Worm (Caenorhabditis elegans) whole organism, L4 larva: Measurements from ENCODE around the gene pqn-25.

Experiments used
- D1046.2 ChIP-seq: fragments of 200-800 bp; sonication (Bioruptor generic); IDR thresholded peaks from 2 replicates; pipeline ENCODE4 v1.3.6; 2022; ENCODE audit warnings: missing genetic modification characterization, missing compliant biosample characterization
- F26F4.8 ChIP-seq: fragments of 200-800 bp; sonication (Bioruptor generic); conservative IDR thresholded peaks from 2 replicates; pipeline ENCODE4 v1.3.6; 2022; ENCODE audit warnings: missing genetic modification characterization, missing compliant biosample characterization
- F44E2.7 ChIP-seq: fragments of 200-800 bp; sonication (Bioruptor generic); IDR thresholded peaks from 2 replicates; pipeline ENCODE4 v2.1.2; 2022; ENCODE audit warnings: missing genetic modification characterization, missing compliant biosample characterization
- ZK546.5 ChIP-seq, 2 experiments: sonication (generic microtip); optimal IDR thresholded peaks; 2 replicates each; lab custom pipeline; 2017; ENCODE audit warnings: missing biosample characterization in 2 of 2, missing genetic modification characterization in 2 of 2
- aha-1 ChIP-seq: fragments of 150-350 bp; peaks from one replicate; lab custom pipeline; 2014; ENCODE audit warnings: missing biosample characterization, missing genetic modification characterization
- arid-1 ChIP-seq: fragments of 200-800 bp; sonication (Bioruptor generic); conservative IDR thresholded peaks from 2 replicates; pipeline ENCODE4 v1.3.6; 2022; ENCODE audit warnings: missing genetic modification reagents, missing genetic modification characterization, missing compliant biosample characterization
- ceh-20 ChIP-seq: fragments of 200-800 bp; sonication (Bioruptor generic); IDR thresholded peaks from 2 replicates; pipeline ENCODE4 v1.3.6; 2022; ENCODE audit warnings: missing genetic modification reagents, missing genetic modification characterization, missing compliant biosample characterization
- ceh-62 ChIP-seq: sonication (generic microtip); optimal IDR thresholded peaks from 2 replicates; lab custom pipeline; 2017; ENCODE audit warnings: missing biosample characterization, missing genetic modification characterization
- ces-1 ChIP-seq: fragments of 150-350 bp; sonication (generic microtip); optimal IDR thresholded peaks from 4 replicates; lab custom pipeline; 2014; ENCODE audit warnings: missing biosample characterization, missing genetic modification reagents, missing genetic modification characterization
- daf-12 ChIP-seq: fragments of 150-350 bp; optimal IDR thresholded peaks from 2 replicates; lab custom pipeline; 2014; ENCODE audit warnings: missing biosample characterization, missing genetic modification reagents, missing genetic modification characterization
- daf-16 ChIP-seq, 3 experiments: sonication (generic microtip); optimal IDR thresholded peaks; 2 replicates each; lab custom pipeline; 2016 to 2017; ENCODE audit warnings: missing genetic modification characterization in 3 of 3, missing genetic modification reagents in 3 of 3, mild to moderate bottlenecking in 2 of 3, missing compliant biosample characterization in 2 of 3, missing biosample characterization in 1 of 3, moderate library complexity in 1 of 3
- dmd-6 ChIP-seq: fragments of 200-800 bp; sonication (Bioruptor generic); IDR thresholded peaks from 2 replicates; pipeline ENCODE4 v1.3.6; 2022; ENCODE audit warnings: missing genetic modification reagents, missing genetic modification characterization, missing compliant biosample characterization
- dpl-1 ChIP-seq: fragments of 150-350 bp; optimal IDR thresholded peaks from 2 replicates; lab custom pipeline; 2014; ENCODE audit warnings: missing biosample characterization, missing genetic modification reagents, missing genetic modification characterization
- duxl-1 ChIP-seq: sonication (generic microtip); optimal IDR thresholded peaks from 2 replicates; lab custom pipeline; 2016; ENCODE audit warnings: mild to moderate bottlenecking, missing genetic modification characterization, moderate library complexity, missing compliant biosample characterization; ENCODE audit not compliant: poor library complexity
- dve-1 ChIP-seq: sonication (generic microtip); optimal IDR thresholded peaks from 2 replicates; lab custom pipeline; 2017; ENCODE audit warnings: antibody characterized with exemption, mild to moderate bottlenecking, missing genetic modification characterization, missing compliant biosample characterization; ENCODE audit not compliant: insufficient read depth
- egl-43 ChIP-seq: fragments of 200-800 bp; sonication (Bioruptor generic); IDR thresholded peaks from 2 replicates; pipeline ENCODE4 v1.3.6; 2022; ENCODE audit warnings: missing genetic modification reagents, missing genetic modification characterization, missing compliant biosample characterization
- fos-1 ChIP-seq: fragments of 150-350 bp; optimal IDR thresholded peaks from 2 replicates; lab custom pipeline; 2014; ENCODE audit warnings: missing biosample characterization, missing genetic modification characterization
- gei-8 ChIP-seq: fragments of 200-800 bp; sonication (Bioruptor generic); optimal IDR thresholded peaks from 2 replicates; lab custom pipeline; 2018; ENCODE audit warnings: mild to moderate bottlenecking, missing genetic modification characterization, missing compliant biosample characterization
- hif-1 ChIP-seq, 2 experiments: sonication (generic microtip); optimal IDR thresholded peaks; 2 replicates each; lab custom pipeline; 2016 to 2017; ENCODE audit warnings: missing compliant biosample characterization in 2 of 2, missing genetic modification characterization in 2 of 2, missing genetic modification reagents in 2 of 2, missing genotype in 2 of 2, mild to moderate bottlenecking in 1 of 2
- hlh-30 ChIP-seq: sonication (generic microtip); optimal IDR thresholded peaks from 2 replicates; lab custom pipeline; 2017; ENCODE audit warnings: antibody characterized with exemption, mild to moderate bottlenecking, missing genetic modification characterization, missing compliant biosample characterization; ENCODE audit not compliant: insufficient read depth
- hmg-1.1 ChIP-seq: fragments of 200-800 bp; sonication (Bioruptor generic); IDR thresholded peaks from 2 replicates; pipeline ENCODE4 v1.3.6; 2022; ENCODE audit warnings: missing genetic modification reagents, missing genetic modification characterization, missing compliant biosample characterization
- jun-1 ChIP-seq: fragments of 150-350 bp; optimal IDR thresholded peaks from 2 replicates; lab custom pipeline; 2014; ENCODE audit warnings: missing biosample characterization, missing genetic modification reagents, missing genetic modification characterization
- lin-1 ChIP-seq: fragments of 200-800 bp; sonication (Bioruptor generic); IDR thresholded peaks from 2 replicates; pipeline ENCODE4 v1.3.6; 2022; ENCODE audit warnings: missing genetic modification reagents, missing genetic modification characterization, missing compliant biosample characterization
- lin-15B ChIP-seq: fragments of 150-350 bp; sonication (generic microtip); optimal IDR thresholded peaks from 3 replicates; lab custom pipeline; 2014; ENCODE audit warnings: missing biosample characterization, missing genetic modification characterization
- lin-29 ChIP-seq: fragments of 200-800 bp; sonication (Bioruptor generic); IDR thresholded peaks from 2 replicates; pipeline ENCODE4 v1.3.6; 2022; ENCODE audit warnings: missing genetic modification reagents, missing genetic modification characterization, missing compliant biosample characterization
- lin-38 ChIP-seq: fragments of 200-800 bp; sonication (Bioruptor generic); IDR thresholded peaks from 2 replicates; pipeline ENCODE4 v1.3.6; 2022; ENCODE audit warnings: missing genetic modification reagents, missing genetic modification characterization, missing compliant biosample characterization
- lin-39 ChIP-seq: fragments of 150-350 bp; optimal IDR thresholded peaks from 2 replicates; lab custom pipeline; 2014; ENCODE audit warnings: missing biosample characterization, missing genetic modification reagents, missing genetic modification characterization
- lsy-2 ChIP-seq, 2 experiments: fragments of 150-350 bp in 1 of 2; sonication (generic microtip) in 1 of 2; optimal IDR thresholded peaks; 2 replicates each; lab custom pipeline; 2014 to 2017; ENCODE audit warnings: missing biosample characterization in 2 of 2, missing genetic modification characterization in 2 of 2
- madf-9 ChIP-seq: fragments of 200-800 bp; sonication (Bioruptor generic); conservative IDR thresholded peaks from 2 replicates; pipeline ENCODE4 v1.3.6; 2022; ENCODE audit warnings: missing genetic modification reagents, missing genetic modification characterization, missing compliant biosample characterization
- mdl-1 ChIP-seq, 2 experiments: fragments of 150-350 bp in 1 of 2; sonication (generic microtip) in 1 of 2; optimal IDR thresholded peaks; 2 replicates each; lab custom pipeline; 2014 to 2017; ENCODE audit warnings: missing biosample characterization in 2 of 2, missing genetic modification characterization in 2 of 2
- mdt-29 ChIP-seq: fragments of 200-800 bp; sonication (Bioruptor generic); IDR thresholded peaks from 2 replicates; pipeline ENCODE4 v1.3.6; 2022; ENCODE audit warnings: missing genetic modification reagents, missing genetic modification characterization, missing compliant biosample characterization
- nhr-102 ChIP-seq: sonication (generic microtip); optimal IDR thresholded peaks from 2 replicates; lab custom pipeline; 2016; ENCODE audit warnings: mild to moderate bottlenecking, missing genetic modification characterization, moderate library complexity, missing compliant biosample characterization
- nhr-25 ChIP-seq: sonication (generic microtip); optimal IDR thresholded peaks from 2 replicates; lab custom pipeline; 2017; ENCODE audit warnings: missing genetic modification characterization, mild to moderate bottlenecking, missing compliant biosample characterization, antibody characterized with exemption, moderate library complexity, borderline replicate concordance; ENCODE audit not compliant: insufficient read depth
- nhr-42 ChIP-seq: fragments of 200-800 bp; sonication (Bioruptor generic); IDR thresholded peaks from 2 replicates; pipeline ENCODE4 v1.3.6; 2022; ENCODE audit warnings: missing genetic modification characterization, missing compliant biosample characterization
- nhr-6 ChIP-seq: fragments of 150-350 bp; optimal IDR thresholded peaks from 2 replicates; lab custom pipeline; 2014; ENCODE audit warnings: missing biosample characterization, missing genetic modification characterization
- nhr-76 ChIP-seq: fragments of 150-350 bp; optimal IDR thresholded peaks from 2 replicates; lab custom pipeline; 2014; ENCODE audit warnings: missing biosample characterization, missing genetic modification characterization
- nhr-77 ChIP-seq: fragments of 150-350 bp; optimal IDR thresholded peaks from 2 replicates; lab custom pipeline; 2014; ENCODE audit warnings: missing biosample characterization, missing genetic modification characterization
- pha-4 ChIP-seq, 2 experiments: fragments of 150-350 bp in 1 of 2; fragments of 200-800 bp in 1 of 2; sonication (Bioruptor generic) in 1 of 2; IDR thresholded peaks in 1 of 2; optimal IDR thresholded peaks in 1 of 2; 2 replicates each; pipeline versions ENCODE4 v1.3.6 to Lab custom; 2014 to 2022; ENCODE audit warnings: missing genetic modification characterization in 2 of 2, missing genetic modification reagents in 2 of 2, missing biosample characterization in 1 of 2, missing compliant biosample characterization in 1 of 2
- php-3 ChIP-seq: fragments of 200-800 bp; sonication (Bioruptor generic); IDR thresholded peaks from 2 replicates; pipeline ENCODE4 v1.3.6; 2022; ENCODE audit warnings: missing genetic modification reagents, missing genetic modification characterization, missing compliant biosample characterization
- pqm-1 ChIP-seq: sonication (generic microtip); optimal IDR thresholded peaks from 2 replicates; lab custom pipeline; 2017; ENCODE audit warnings: missing biosample characterization, missing genetic modification characterization
- saeg-2 ChIP-seq: fragments of 200-800 bp; sonication (Bioruptor generic); IDR thresholded peaks from 2 replicates; pipeline ENCODE4 v1.3.6; 2022; ENCODE audit warnings: missing genetic modification reagents, missing genetic modification characterization, missing compliant biosample characterization
- set-16 ChIP-seq: fragments of 200-800 bp; sonication (Bioruptor generic); IDR thresholded peaks from 2 replicates; pipeline ENCODE4 v1.3.6; 2022; ENCODE audit warnings: missing genetic modification reagents, missing genetic modification characterization, missing compliant biosample characterization
- spr-1 ChIP-seq: sonication (generic microtip); optimal IDR thresholded peaks from 2 replicates; lab custom pipeline; 2016; ENCODE audit warnings: mild to moderate bottlenecking, missing genetic modification characterization, missing compliant biosample characterization
- tag-97 ChIP-seq: fragments of 200-800 bp; sonication (Bioruptor generic); IDR thresholded peaks from 2 replicates; pipeline ENCODE4 v1.3.6; 2022; ENCODE audit warnings: missing genetic modification characterization, missing compliant biosample characterization
- tra-1 ChIP-seq: fragments of 200-800 bp; sonication (Bioruptor generic); IDR thresholded peaks from 2 replicates; pipeline ENCODE4 v1.3.6; 2022; ENCODE audit warnings: missing genetic modification reagents, missing genetic modification characterization, missing compliant biosample characterization
- vab-7 ChIP-seq: fragments of 200-800 bp; sonication (Bioruptor generic); IDR thresholded peaks from 2 replicates; pipeline ENCODE4 v1.3.6; 2022; ENCODE audit warnings: missing genetic modification reagents, missing genetic modification characterization, missing compliant biosample characterization
- zag-1 ChIP-seq: fragments of 150-350 bp; optimal IDR thresholded peaks from 2 replicates; lab custom pipeline; 2014; ENCODE audit warnings: missing biosample characterization, missing genetic modification characterization
- zfp-3 ChIP-seq: fragments of 200-800 bp; sonication (Bioruptor generic); conservative IDR thresholded peaks from 2 replicates; pipeline ENCODE4 v1.3.6; 2022; ENCODE audit warnings: missing genetic modification reagents, missing genetic modification characterization, missing compliant biosample characterization

The pqn-25 gene

DNA sequence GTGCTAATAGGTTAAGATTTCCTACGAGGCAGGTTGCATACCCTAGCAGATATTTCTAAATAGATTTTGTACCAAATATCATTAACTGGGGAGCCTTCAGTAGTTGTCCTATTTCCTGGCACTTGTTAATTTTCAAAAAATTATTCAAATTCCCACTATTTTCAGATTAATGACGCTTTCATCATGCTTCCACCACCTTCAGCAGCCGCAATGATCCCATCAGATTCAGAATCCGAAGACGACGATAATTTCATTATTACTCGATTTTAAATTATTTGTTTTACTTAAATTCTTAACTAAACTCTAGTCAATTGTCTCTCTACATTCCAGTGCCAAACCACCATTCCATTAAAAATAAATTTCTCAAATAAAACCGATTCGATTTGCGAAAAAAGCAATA is 38.4 kb upstream of the pqn-25 start (continued):
- peak; percentile 22 for TF ChIP-seq nhr-6
- no peak for TF ChIP-seq nhr-76 (tag; lab: Kevin White, UChicago)
- no peak for TF ChIP-seq egl-43
- 0 out of 2 replicates have a peak, but pooled peaks have one; percentile 38 for TF ChIP-seq php-3
- 0 out of 2 replicates have a peak, but pooled peaks have one; percentile 20 for TF ChIP-seq tra-1 (GFP tag; lab: Robert Waterston, UW)
- TF ChIP-seq fos-1, result no peak
- no peak for TF ChIP-seq pha-4 (GFP tag; IDR thresholded peaks at IDR 0.05; lab: Robert Waterston, UW)
- no peak for TF ChIP-seq pha-4 (tag; optimal IDR thresholded peaks at IDR 0.05; lab: Kevin White, UChicago)
- no peak for TF ChIP-seq ceh-62 (tag; lab: Kevin White, UChicago)
- peak; percentile 35 for TF ChIP-seq nhr-77 (tag; lab: Kevin White, UChicago)
- peak; percentile 62 for TF ChIP-seq dve-1
- TF ChIP-seq mdl-1 (tag; optimal IDR thresholded peaks at IDR 0.05; lab: Kevin White, UChicago), result no peak
- no peak for TF ChIP-seq lin-15B (tag; lab: Kevin White, UChicago)
- TF ChIP-seq lsy-2 (tag; optimal IDR thresholded peaks at IDR 0.05; lab: Kevin White, UChicago), result peak in 1 of 2 experiments; percentile 7
- TF ChIP-seq lin-29 (GFP tag; lab: Robert Waterston, UW), result no peak
- no peak for TF ChIP-seq F44E2.7 (GFP tag; lab: Robert Waterston, UW)
- no peak for TF ChIP-seq hlh-30 (tag; lab: Kevin White, UChicago)
- no peak for TF ChIP-seq ceh-20 (GFP tag; lab: Robert Waterston, UW)
- TF ChIP-seq zfp-3 (GFP tag; lab: Robert Waterston, UW), result peak; percentile 90
- TF ChIP-seq daf-12 (tag; lab: Kevin White, UChicago), result no peak
- no peak for TF ChIP-seq saeg-2 (GFP tag; lab: Robert Waterston, UW)
- TF ChIP-seq set-16 (GFP tag; lab: Robert Waterston, UW), result no peak
- TF ChIP-seq lin-1, result no peak
- no peak for TF ChIP-seq dpl-1 (GFP tag; lab: Kevin White, UChicago)
- no peak for TF ChIP-seq jun-1
- TF ChIP-seq nhr-25, result no peak
- no peak for TF ChIP-seq ZK546.5 (tag; optimal IDR thresholded peaks at IDR 0.05; lab: Kevin White, UChicago)

ce11 chrIII:5550193-5550592 is 37.8 kb upstream of the pqn-25 start:
- TF ChIP-seq D1046.2 (GFP tag; lab: Robert Waterston, UW), result no peak
- no peak for TF ChIP-seq nhr-102 (tag; lab: Kevin White, UChicago)
- TF ChIP-seq aha-1, result peak; percentile 42
- TF ChIP-seq dmd-6 (GFP tag; lab: Robert Waterston, UW), result 0 out of 2 replicates have a peak, but pooled peaks have one; percentile 12
- no peak for TF ChIP-seq lin-38 (GFP tag; lab: Robert Waterston, UW)
- no peak for TF ChIP-seq gei-8
- TF ChIP-seq zfp-3 (GFP tag; lab: Robert Waterston, UW), result no peak
- TF ChIP-seq pqm-1 (tag; lab: Kevin White, UChicago), result no peak
- TF ChIP-seq arid-1 (GFP tag; lab: Robert Waterston, UW), result no peak
- peak; percentile 18 for TF ChIP-seq hlh-30 (tag; lab: Kevin White, UChicago)
- TF ChIP-seq daf-16 (GFP tag; optimal IDR thresholded peaks at IDR 0.05; lab: Kevin White, UChicago), result no peak
- no peak for TF ChIP-seq daf-16 (tag; optimal IDR thresholded peaks at IDR 0.05; lab: Kevin White, UChicago)
- no peak for TF ChIP-seq lin-1
- no peak for TF ChIP-seq vab-7 (GFP tag; lab: Robert Waterston, UW)
- TF ChIP-seq hmg-1.1 (GFP tag; lab: Robert Waterston, UW), result no peak
- no peak for TF ChIP-seq pha-4 (GFP tag; IDR thresholded peaks at IDR 0.05; lab: Robert Waterston, UW)
- no peak for TF ChIP-seq pha-4 (tag; optimal IDR thresholded peaks at IDR 0.05; lab: Kevin White, UChicago)
- TF ChIP-seq lin-39, result no peak
- peak; percentile 23 for TF ChIP-seq dve-1
- no peak for TF ChIP-seq mdt-29 (GFP tag; lab: Robert Waterston, UW)
- no peak for TF ChIP-seq F26F4.8
- no peak for TF ChIP-seq fos-1
- TF ChIP-seq nhr-42 (GFP tag; lab: Robert Waterston, UW), result no peak
- no peak for TF ChIP-seq nhr-6
- TF ChIP-seq tra-1 (GFP tag; lab: Robert Waterston, UW), result no peak
- TF ChIP-seq madf-9, result no peak
- no peak for TF ChIP-seq zag-1
- no peak for TF ChIP-seq ces-1 (GFP tag; lab: Kevin White, UChicago)
- TF ChIP-seq mdl-1 (tag; optimal IDR thresholded peaks at IDR 0.05; lab: Kevin White, UChicago), result peak in 1 of 2 experiments; percentile 32
- no peak for TF ChIP-seq spr-1
- no peak for TF ChIP-seq duxl-1 (tag; lab: Kevin White, UChicago)
- TF ChIP-seq hif-1 (tag; optimal IDR thresholded peaks at IDR 0.05; lab: Kevin White, UChicago), result no peak
- TF ChIP-seq tag-97 (GFP tag; lab: Robert Waterston, UW), result no peak
